Worm (Caenorhabditis elegans) whole organism, young adult: ENCODE measurements around the gene T08A11.1.

Source experiments
- B0019.2 ChIP-seq: fragments of 200-800 bp; sonication (Bioruptor generic); conservative IDR thresholded peaks from 2 replicates; pipeline ENCODE4 v1.3.6; 2022; ENCODE audit warnings: missing genetic modification reagents, missing genetic modification characterization, missing compliant biosample characterization
- B0336.3 ChIP-seq: fragments of 200-800 bp; sonication (Bioruptor generic); IDR thresholded peaks from 2 replicates; pipeline ENCODE4 v1.3.6; 2022; ENCODE audit warnings: missing genetic modification characterization, missing compliant biosample characterization
- D2030.7 ChIP-seq: fragments of 200-800 bp; sonication (Bioruptor generic); IDR thresholded peaks from 2 replicates; pipeline ENCODE4 v1.3.6; 2022; ENCODE audit warnings: missing genetic modification reagents, missing genetic modification characterization, missing compliant biosample characterization
- F23B12.7 ChIP-seq: sonication (generic microtip); optimal IDR thresholded peaks from 2 replicates; lab custom pipeline; 2017; ENCODE audit warnings: missing genetic modification characterization, mild to moderate bottlenecking, missing compliant biosample characterization, antibody characterized with exemption, moderate library complexity; ENCODE audit not compliant: insufficient read depth
- F37B4.10 ChIP-seq: fragments of 200-800 bp; sonication (Bioruptor generic); IDR thresholded peaks from 2 replicates; pipeline ENCODE4 v1.3.6; 2022; ENCODE audit warnings: missing genetic modification characterization, missing compliant biosample characterization
- F39B2.1 ChIP-seq: fragments of 200-800 bp; sonication (Bioruptor generic); IDR thresholded peaks from 2 replicates; pipeline ENCODE4 v1.3.6; 2022; ENCODE audit warnings: missing genetic modification reagents, missing genetic modification characterization, missing compliant biosample characterization
- F52B5.7 ChIP-seq: sonication (generic microtip); optimal IDR thresholded peaks from 2 replicates; lab custom pipeline; 2016; ENCODE audit warnings: mild to moderate bottlenecking, missing genetic modification characterization, missing compliant biosample characterization
- F55B11.4 ChIP-seq: sonication (generic microtip); optimal IDR thresholded peaks from 2 replicates; lab custom pipeline; 2016; ENCODE audit warnings: missing compliant biosample characterization, missing genetic modification characterization, borderline replicate concordance; ENCODE audit not compliant: insufficient read depth
- F57A8.1 ChIP-seq: fragments of 200-800 bp; sonication (Bioruptor generic); optimal IDR thresholded peaks from 2 replicates; lab custom pipeline; 2018; ENCODE audit warnings: mild to moderate bottlenecking, missing genetic modification characterization, moderate library complexity, missing compliant biosample characterization
- F57C9.4 ChIP-seq: sonication (generic microtip); optimal IDR thresholded peaks from 2 replicates; lab custom pipeline; 2017; ENCODE audit warnings: mild to moderate bottlenecking, missing genetic modification characterization, missing compliant biosample characterization
- Y53G8AR.9 ChIP-seq: fragments of 200-800 bp; sonication (Bioruptor generic); conservative IDR thresholded peaks from 2 replicates; pipeline ENCODE4 v1.3.6; 2022; ENCODE audit warnings: missing genetic modification reagents, missing genetic modification characterization, missing compliant biosample characterization
- Y67H2A.10 ChIP-seq: fragments of 200-800 bp; sonication (Bioruptor generic); conservative IDR thresholded peaks from 2 replicates; pipeline ENCODE4 v1.3.6; 2022; ENCODE audit warnings: missing genetic modification reagents, missing genetic modification characterization, missing compliant biosample characterization
- Y95B8A.8 ChIP-seq: fragments of 200-800 bp; sonication (Bioruptor generic); IDR thresholded peaks from 2 replicates; pipeline ENCODE4 v1.3.6; 2022; ENCODE audit warnings: missing genetic modification reagents, missing genetic modification characterization, missing compliant biosample characterization
- aptf-2 ChIP-seq: fragments of 200-800 bp; sonication (Bioruptor generic); conservative IDR thresholded peaks from 2 replicates; pipeline ENCODE4 v1.3.6; 2022; ENCODE audit warnings: missing genetic modification reagents, missing genetic modification characterization, missing compliant biosample characterization
- athp-1 ChIP-seq: sonication (generic microtip); optimal IDR thresholded peaks from 2 replicates; lab custom pipeline; 2017; ENCODE audit warnings: mild to moderate bottlenecking, missing genetic modification characterization, missing compliant biosample characterization
- attf-6 ChIP-seq: fragments of 200-800 bp; sonication (Bioruptor generic); IDR thresholded peaks from 2 replicates; pipeline ENCODE4 v1.3.6; 2022; ENCODE audit warnings: missing genetic modification reagents, missing genetic modification characterization, missing compliant biosample characterization
- cebp-1 ChIP-seq, 2 experiments: fragments of 200-800 bp in 1 of 2; sonication (Bioruptor generic) in 1 of 2; sonication (generic microtip) in 1 of 2; IDR thresholded peaks in 1 of 2; optimal IDR thresholded peaks in 1 of 2; 2 replicates each; pipeline versions ENCODE4 v1.3.6 to Lab custom; 2017 to 2022; ENCODE audit warnings: missing compliant biosample characterization in 2 of 2, missing genetic modification characterization in 2 of 2, mild to moderate bottlenecking in 1 of 2, missing genetic modification reagents in 1 of 2, moderate library complexity in 1 of 2
- ceh-100 ChIP-seq: fragments of 200-800 bp; sonication (Bioruptor generic); IDR thresholded peaks from 2 replicates; pipeline ENCODE4 v1.3.6; 2022; ENCODE audit warnings: missing genetic modification reagents, missing genetic modification characterization, missing compliant biosample characterization
- ceh-91 ChIP-seq: fragments of 200-800 bp; sonication (Bioruptor generic); IDR thresholded peaks from 2 replicates; pipeline ENCODE4 v1.3.6; 2022; ENCODE audit warnings: missing genetic modification reagents, missing genetic modification characterization, missing compliant biosample characterization
- dox-1 ChIP-seq: fragments of 200-800 bp; sonication (Bioruptor generic); IDR thresholded peaks from 2 replicates; pipeline ENCODE4 v1.3.6; 2022; ENCODE audit warnings: missing genetic modification reagents, missing genetic modification characterization, missing compliant biosample characterization
- efl-1 ChIP-seq: fragments of 150-350 bp; optimal IDR thresholded peaks from 2 replicates; lab custom pipeline; 2014; ENCODE audit warnings: missing biosample characterization, missing genetic modification reagents, missing genetic modification characterization
- egrh-3 ChIP-seq: fragments of 200-800 bp; sonication (Bioruptor generic); IDR thresholded peaks from 2 replicates; pipeline ENCODE4 v1.3.6; 2022; ENCODE audit warnings: missing genetic modification reagents, missing genetic modification characterization, missing compliant biosample characterization
- ekl-4 ChIP-seq: fragments of 200-800 bp; sonication (Bioruptor generic); IDR thresholded peaks from 2 replicates; pipeline ENCODE4 v1.3.6; 2022; ENCODE audit warnings: missing genetic modification reagents, missing genetic modification characterization, missing compliant biosample characterization
- fkh-3 ChIP-seq: sonication (generic microtip); optimal IDR thresholded peaks from 2 replicates; lab custom pipeline; 2016; ENCODE audit warnings: mild to moderate bottlenecking, missing genetic modification characterization, missing compliant biosample characterization
- him-1 ChIP-seq: sonication (generic microtip); optimal IDR thresholded peaks from 2 replicates; lab custom pipeline; 2016; ENCODE audit warnings: missing genotype, missing genetic modification reagents, missing genetic modification characterization, missing compliant biosample characterization
- hsf-1 ChIP-seq: fragments of 200-800 bp; sonication (Bioruptor generic); IDR thresholded peaks from 2 replicates; pipeline ENCODE4 v1.3.6; 2022; ENCODE audit warnings: missing genetic modification reagents, missing genetic modification characterization, missing compliant biosample characterization
- lag-1 ChIP-seq: fragments of 200-800 bp; sonication (Bioruptor generic); IDR thresholded peaks from 2 replicates; pipeline ENCODE4 v1.3.6; 2022; ENCODE audit warnings: missing genetic modification reagents, missing genetic modification characterization, missing compliant biosample characterization
- let-526 ChIP-seq: fragments of 200-800 bp; sonication (Bioruptor generic); IDR thresholded peaks from 2 replicates; pipeline ENCODE4 v1.3.6; 2022; ENCODE audit warnings: missing genetic modification reagents, missing genetic modification characterization, missing compliant biosample characterization
- lsy-27 ChIP-seq: sonication (generic microtip); optimal IDR thresholded peaks from 2 replicates; lab custom pipeline; 2017; ENCODE audit warnings: missing genetic modification characterization, mild to moderate bottlenecking, missing compliant biosample characterization, antibody characterized with exemption, missing genotype, borderline replicate concordance; ENCODE audit not compliant: insufficient read depth
- madf-6 ChIP-seq: fragments of 200-800 bp; sonication (Bioruptor generic); IDR thresholded peaks from 2 replicates; pipeline ENCODE4 v1.3.6; 2022; ENCODE audit warnings: missing genetic modification reagents, missing genetic modification characterization, missing compliant biosample characterization
- nhr-27 ChIP-seq: fragments of 200-800 bp; sonication (Bioruptor generic); optimal IDR thresholded peaks from 2 replicates; lab custom pipeline; 2018; ENCODE audit warnings: mild to moderate bottlenecking, missing genetic modification characterization, moderate library complexity, missing compliant biosample characterization
- nhr-80 ChIP-seq: sonication (generic microtip); optimal IDR thresholded peaks from 2 replicates; lab custom pipeline; 2016; ENCODE audit warnings: missing genetic modification characterization, missing compliant biosample characterization
- rpc-1 ChIP-seq, 2 experiments: fragments of 150-350 bp in 1 of 2; sonication (generic microtip) in 1 of 2; optimal IDR thresholded peaks; 2 replicates each; lab custom pipeline; 2014 to 2018; ENCODE audit warnings: missing biosample characterization in 1 of 2, missing genetic modification characterization in 1 of 2, missing genetic modification reagents in 1 of 2, missing genotype in 1 of 2
- sdz-38 ChIP-seq: sonication (generic microtip); optimal IDR thresholded peaks from 2 replicates; lab custom pipeline; 2016; ENCODE audit warnings: missing genotype, missing genetic modification characterization, missing compliant biosample characterization
- snpc-1.3 ChIP-seq: sonication (generic microtip); optimal IDR thresholded peaks from 2 replicates; lab custom pipeline; 2017; ENCODE audit warnings: missing genetic modification characterization, mild to moderate bottlenecking, missing compliant biosample characterization, antibody characterized with exemption, moderate library complexity, missing genotype, missing genetic modification reagents; ENCODE audit not compliant: insufficient read depth
- snpc-4 ChIP-seq, 5 experiments: fragments of 150-350 bp in 1 of 5; sonication (generic microtip) in 4 of 5; optimal IDR thresholded peaks; 2 replicates each; lab custom pipeline; 2014 to 2018; ENCODE audit warnings: missing genetic modification characterization in 5 of 5, missing biosample characterization in 3 of 5, antibody characterized with exemption in 2 of 5, mild to moderate bottlenecking in 2 of 5, missing compliant biosample characterization in 2 of 5, missing genotype in 2 of 5, moderate library complexity in 2 of 5, missing genetic modification reagents in 1 of 5
- sptf-2 ChIP-seq: fragments of 200-800 bp; sonication (Bioruptor generic); optimal IDR thresholded peaks from 2 replicates; lab custom pipeline; 2018; ENCODE audit warnings: mild to moderate bottlenecking, missing genetic modification characterization, missing compliant biosample characterization
- tbx-9 ChIP-seq: sonication (generic microtip); optimal IDR thresholded peaks from 2 replicates; lab custom pipeline; 2016; ENCODE audit warnings: borderline replicate concordance, missing genetic modification characterization, inconsistent platforms, missing compliant biosample characterization
- unc-130 ChIP-seq: sonication (generic microtip); optimal IDR thresholded peaks from 2 replicates; lab custom pipeline; 2016; ENCODE audit warnings: missing genetic modification reagents, missing genetic modification characterization, missing compliant biosample characterization
- xnd-1 ChIP-seq: sonication (generic microtip); optimal IDR thresholded peaks from 2 replicates; lab custom pipeline; 2016; ENCODE audit warnings: missing genotype, missing genetic modification reagents, missing genetic modification characterization, missing compliant biosample characterization
- zfh-2 ChIP-seq: fragments of 200-800 bp; sonication (Bioruptor generic); conservative IDR thresholded peaks from 2 replicates; pipeline ENCODE4 v1.3.6; 2022; ENCODE audit warnings: missing genetic modification reagents, missing genetic modification characterization, missing compliant biosample characterization
- ztf-25 ChIP-seq: fragments of 200-800 bp; sonication (Bioruptor generic); IDR thresholded peaks from 2 replicates; pipeline ENCODE4 v1.3.6; 2022; ENCODE audit warnings: missing genetic modification reagents, missing genetic modification characterization, missing compliant biosample characterization
- ztf-28 ChIP-seq: fragments of 200-800 bp; sonication (Bioruptor generic); IDR thresholded peaks from 2 replicates; pipeline ENCODE4 v1.3.6; 2022; ENCODE audit warnings: missing genetic modification reagents, missing genetic modification characterization, missing compliant biosample characterization
- ztf-3 ChIP-seq: fragments of 200-800 bp; sonication (Bioruptor generic); optimal IDR thresholded peaks from 2 replicates; lab custom pipeline; 2018; ENCODE audit warnings: mild to moderate bottlenecking, missing genetic modification characterization, missing compliant biosample characterization

Gene T08A11.1

ce11 chrIII:4280215-4281173, 17.5 kb upstream of the T08A11.1 start, which contains the start of gene sup-26 (continued):
- no peak for TF ChIP-seq F52B5.7 (tag; lab: Kevin White, UChicago)
- no peak for TF ChIP-seq cebp-1 (GFP tag; IDR thresholded peaks at IDR 0.05; lab: Robert Waterston, UW)
- peak; percentile 41 for TF ChIP-seq cebp-1 (tag; optimal IDR thresholded peaks at IDR 0.05; lab: Kevin White, UChicago)
- TF ChIP-seq unc-130 (GFP tag; lab: Kevin White, UChicago) = no peak
- TF ChIP-seq F37B4.10 = no peak
- TF ChIP-seq zfh-2 = peak; percentile 93
- no peak for TF ChIP-seq xnd-1
- no peak for TF ChIP-seq fkh-3 (tag; lab: Kevin White, UChicago)
- TF ChIP-seq ztf-28 (GFP tag; lab: Robert Waterston, UW) = no peak
- TF ChIP-seq F23B12.7 = no peak
- TF ChIP-seq efl-1 (GFP tag; lab: Kevin White, UChicago) = no peak
- TF ChIP-seq ceh-100 (GFP tag; lab: Robert Waterston, UW) = no peak
- no peak for TF ChIP-seq attf-6 (GFP tag; lab: Robert Waterston, UW)
- no peak for TF ChIP-seq F39B2.1 (GFP tag; lab: Robert Waterston, UW)
- no peak for TF ChIP-seq let-526 (GFP tag; lab: Robert Waterston, UW)
- TF ChIP-seq Y67H2A.10 (GFP tag; lab: Robert Waterston, UW) = no peak
- TF ChIP-seq aptf-2 = peak; percentile 56; the same call in 1 of the 2 replicates
- TF ChIP-seq F57C9.4 (tag; lab: Kevin White, UChicago) = no peak
- TF ChIP-seq him-1 (tag; lab: Kevin White, UChicago) = no peak
- TF ChIP-seq nhr-27 = no peak
- no peak for TF ChIP-seq ztf-25 (GFP tag; lab: Robert Waterston, UW)
- 0 out of 2 replicates have a peak, but pooled peaks have one; percentile 6 for TF ChIP-seq madf-6
- TF ChIP-seq ztf-3 = no peak
- TF ChIP-seq hsf-1 (GFP tag; lab: Robert Waterston, UW) = no peak
- TF ChIP-seq snpc-1.3 (tag; lab: Kevin White, UChicago) = no peak
- no peak for TF ChIP-seq B0019.2
- no peak for TF ChIP-seq dox-1
- no peak for TF ChIP-seq sdz-38 (tag; lab: Kevin White, UChicago)
- TF ChIP-seq ekl-4 (GFP tag; lab: Robert Waterston, UW) = no peak
- TF ChIP-seq B0336.3 (GFP tag; lab: Robert Waterston, UW) = no peak
- no peak for TF ChIP-seq Y95B8A.8 (GFP tag; lab: Robert Waterston, UW)
- TF ChIP-seq F55B11.4 (tag; lab: Kevin White, UChicago) = no peak
- TF ChIP-seq egrh-3 (GFP tag; lab: Robert Waterston, UW) = peak; percentile 66; the same call in 1 of the 2 replicates
- TF ChIP-seq snpc-4 (GFP tag; optimal IDR thresholded peaks at IDR 0.05; lab: Kevin White, UChicago) = no peak
- no peak for TF ChIP-seq snpc-4 (tag; optimal IDR thresholded peaks at IDR 0.05; lab: Kevin White, UChicago)
- no peak for TF ChIP-seq F57A8.1
- no peak for TF ChIP-seq athp-1 (tag; lab: Kevin White, UChicago)
- TF ChIP-seq nhr-80 (tag; lab: Kevin White, UChicago) = no peak
- TF ChIP-seq lsy-27 (tag; lab: Kevin White, UChicago) = no peak
- no peak for TF ChIP-seq ceh-91
- TF ChIP-seq tbx-9 (tag; lab: Kevin White, UChicago) = no peak
- no peak for TF ChIP-seq sptf-2
- TF ChIP-seq D2030.7 (GFP tag; lab: Robert Waterston, UW) = no peak
- no peak for TF ChIP-seq lag-1 (GFP tag; lab: Robert Waterston, UW)
- TF ChIP-seq rpc-1 (optimal IDR thresholded peaks at IDR 0.05; lab: Kevin White, UChicago) = no peak
- no peak for TF ChIP-seq rpc-1 (tag; optimal IDR thresholded peaks at IDR 0.05; lab: Kevin White, UChicago)
- TF ChIP-seq Y53G8AR.9 (GFP tag; lab: Robert Waterston, UW) = no peak
